Worm (Caenorhabditis elegans): Measurements from ENCODE around the gene nhr-249.

nhr-249 gene

DNA sequence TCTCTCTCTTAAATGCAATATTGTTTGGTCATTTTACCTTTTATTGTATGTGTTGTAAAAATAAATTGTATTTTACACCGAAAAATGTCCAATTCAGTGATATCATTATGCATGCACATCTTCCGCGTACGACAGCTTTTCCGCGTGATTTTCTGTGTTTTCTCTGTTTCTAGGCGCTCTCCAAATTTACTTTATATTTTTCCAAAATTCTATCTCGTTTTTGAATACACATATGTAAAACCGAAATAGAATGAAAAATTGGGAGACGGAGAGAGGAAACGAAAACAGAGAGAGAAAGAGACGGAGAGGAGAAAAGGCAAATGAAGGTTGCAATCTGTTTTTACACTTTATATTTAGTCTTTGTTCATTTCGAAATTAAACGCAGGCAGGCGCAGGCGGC lies 44.2 kb upstream of the nhr-249 start (continued):
- TF ChIP-seq lir-3 (tag; optimal IDR thresholded peaks at IDR 0.05), result no peak

DNA sequence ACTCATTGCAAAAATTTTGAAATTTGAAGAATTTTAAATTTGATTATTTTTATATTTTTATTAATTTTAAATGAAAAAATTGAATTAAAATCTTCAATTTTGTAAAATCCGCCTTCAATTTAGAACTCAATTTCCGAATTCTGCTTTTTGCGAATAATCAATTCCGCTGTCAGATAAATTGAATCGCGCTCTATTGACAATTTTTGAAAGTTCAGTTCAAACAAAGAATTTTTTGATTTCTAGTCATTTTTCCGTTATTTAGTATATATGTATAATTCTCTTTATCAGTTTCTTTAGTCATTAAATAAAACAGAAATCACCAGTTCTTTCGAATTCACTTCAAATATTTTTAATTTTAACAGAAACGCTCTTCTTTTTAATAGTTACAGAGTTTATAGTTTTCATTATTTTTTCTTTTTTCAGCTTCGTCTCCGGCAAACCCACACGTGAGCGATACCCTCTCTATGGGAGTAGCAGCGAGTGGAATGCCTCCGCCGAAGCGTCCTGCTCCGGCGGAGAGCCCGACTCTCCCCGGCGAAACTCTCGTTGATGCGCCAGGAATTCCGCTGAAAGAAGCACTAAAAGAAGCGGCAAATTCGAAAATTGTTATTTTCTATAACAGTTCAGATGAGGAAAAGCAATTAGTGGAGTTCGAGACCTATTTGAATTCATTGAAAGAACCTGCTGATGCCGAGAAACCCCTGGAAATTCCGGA lies 40.6 kb upstream of the nhr-249 start:
- TF ChIP-seq dpl-1 (GFP tag; optimal IDR thresholded peaks at IDR 0.05), result peak; percentile 6
- TF ChIP-seq lin-38 (GFP tag; IDR thresholded peaks at IDR 0.05), result peak; percentile 51
- peak; percentile 77 for TF ChIP-seq set-16 (GFP tag; IDR thresholded peaks at IDR 0.05)
- peak; percentile 34 for TF ChIP-seq nhr-77 (tag; optimal IDR thresholded peaks at IDR 0.05)
- TF ChIP-seq unc-130 (GFP tag; optimal IDR thresholded peaks at IDR 0.05), result no peak
- TF ChIP-seq F10B5.3 (tag; optimal IDR thresholded peaks at IDR 0.05), result no peak
- TF ChIP-seq nhr-28 (tag; optimal IDR thresholded peaks at IDR 0.05), result peak; percentile 12

DNA sequence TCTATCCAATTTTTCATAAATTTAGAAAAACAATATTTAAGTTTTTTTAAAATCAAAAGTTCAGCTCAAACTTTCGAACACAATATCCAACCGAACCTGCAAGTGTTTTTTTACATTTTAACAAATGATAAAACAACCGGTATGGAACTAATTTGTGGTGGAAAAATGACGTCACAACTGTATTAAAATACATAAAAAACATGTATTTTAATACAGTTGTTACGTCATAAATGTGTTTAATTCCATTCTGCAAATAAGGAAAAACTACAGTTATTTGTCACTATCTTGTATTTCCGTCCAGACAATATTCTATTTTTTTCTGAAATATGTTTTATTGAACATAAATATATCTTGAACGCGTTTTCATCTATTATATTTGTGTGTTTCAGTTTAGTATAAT lies 39.9 kb upstream of the nhr-249 start:
- no peak for TF ChIP-seq ztf-11 (tag; optimal IDR thresholded peaks at IDR 0.05)
- TF ChIP-seq D1046.2 (GFP tag; IDR thresholded peaks at IDR 0.05), result no peak
- TF ChIP-seq dve-1 (tag; optimal IDR thresholded peaks at IDR 0.05; ENCODE audit: insufficient read depth), result no peak
- TF ChIP-seq lin-38 (GFP tag; IDR thresholded peaks at IDR 0.05), result no peak
- no peak for TF ChIP-seq daf-19 (GFP tag; conservative IDR thresholded peaks at IDR 0.05)
- TF ChIP-seq nhr-76 (tag; optimal IDR thresholded peaks at IDR 0.05), result no peak
- no peak for TF ChIP-seq zfp-3 (GFP tag; conservative IDR thresholded peaks at IDR 0.05)
- TF ChIP-seq fkh-10 (GFP tag; optimal IDR thresholded peaks at IDR 0.05), result no peak
- no peak for TF ChIP-seq lin-1 (GFP tag; IDR thresholded peaks at IDR 0.05)
- TF ChIP-seq zip-11 (GFP tag; IDR thresholded peaks at IDR 0.05), result no peak
- no peak for TF ChIP-seq daf-8 (GFP tag; IDR thresholded peaks at IDR 0.05)
- TF ChIP-seq Y48G9A.11 (GFP tag; IDR thresholded peaks at IDR 0.05), result no peak
- no peak for TF ChIP-seq hmg-1.1 (GFP tag; IDR thresholded peaks at IDR 0.05)
- no peak for TF ChIP-seq Y75B8A.6 (GFP tag; IDR thresholded peaks at IDR 0.05)
- no peak for TF ChIP-seq ceh-82 (tag; optimal IDR thresholded peaks at IDR 0.05)
- no peak for TF ChIP-seq spr-3 (GFP tag; optimal IDR thresholded peaks at IDR 0.05)
- TF ChIP-seq nhr-25 (tag; optimal IDR thresholded peaks at IDR 0.05; ENCODE audit: borderline replicate concordance, insufficient read depth), result no peak
- TF ChIP-seq R02D3.7 (tag; optimal IDR thresholded peaks at IDR 0.05), result no peak

DNA sequence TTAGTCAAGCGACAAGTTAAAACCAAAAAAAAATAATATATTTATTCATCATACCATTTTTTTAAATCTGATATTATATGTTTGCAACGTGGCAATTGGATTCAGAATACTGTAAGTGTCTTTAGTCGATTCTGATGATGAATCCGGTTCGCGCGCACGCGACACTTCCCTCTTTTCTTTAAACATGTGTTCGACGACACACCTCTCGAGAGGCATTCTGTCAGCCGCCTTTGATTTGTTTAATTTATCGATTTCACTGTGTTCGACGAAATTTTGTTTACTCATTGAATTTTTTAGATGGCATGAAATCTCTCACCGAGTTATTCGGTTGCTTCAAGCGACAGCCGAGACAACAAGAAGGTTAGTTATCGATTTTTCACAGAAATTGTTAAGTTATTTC lies 39.4 kb upstream of the nhr-249 start, which contains the start of gene trxr-1:
TSS of gene trxr-1 (plus strand) at position 227 of the 400 bp plus-strand sequence.
- peak; percentile 66 for TF ChIP-seq mxl-3 (GFP tag; optimal IDR thresholded peaks at IDR 0.05)
- TF ChIP-seq hlh-30 (tag; optimal IDR thresholded peaks at IDR 0.05; ENCODE audit: insufficient read depth), result peak; percentile 69
- TF ChIP-seq daf-19 (GFP tag; conservative IDR thresholded peaks at IDR 0.05), result no peak
- TF ChIP-seq lim-7 (GFP tag; IDR thresholded peaks at IDR 0.05), result no peak
- no peak for TF ChIP-seq duxl-1 (tag; optimal IDR thresholded peaks at IDR 0.05; ENCODE audit: poor library complexity)

DNA sequence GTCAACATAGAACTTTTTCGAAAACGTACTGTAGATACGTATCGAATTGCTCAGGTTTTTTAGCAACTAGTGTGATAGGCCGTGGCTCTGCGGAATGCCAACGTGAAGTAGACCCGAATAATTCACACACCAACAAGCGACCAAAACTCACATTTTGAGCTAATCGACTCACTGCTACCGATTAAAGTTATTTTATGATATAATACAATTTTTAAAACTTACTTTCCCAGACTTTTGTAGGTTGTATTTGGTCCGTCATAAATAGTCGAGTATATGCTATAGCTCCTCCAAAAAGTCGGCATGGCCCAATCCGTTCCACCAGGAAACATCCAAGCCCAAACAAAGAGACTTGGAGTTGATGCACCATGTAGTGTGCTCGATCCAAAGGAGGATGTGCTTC lies 38.5 kb upstream of the nhr-249 start, which contains the start of gene C25A8.1:
TSS of gene C25A8.1 (plus strand) at position 301 of the 400 bp plus-strand sequence.
- TF ChIP-seq saeg-2 (GFP tag; IDR thresholded peaks at IDR 0.05), result no peak
- no peak for TF ChIP-seq dpl-1 (GFP tag; optimal IDR thresholded peaks at IDR 0.05)
- TF ChIP-seq madf-5 (GFP tag; IDR thresholded peaks at IDR 0.05), result no peak
- no peak for TF ChIP-seq duxl-1 (tag; optimal IDR thresholded peaks at IDR 0.05; ENCODE audit: poor library complexity)
- TF ChIP-seq T20F7.1 (GFP tag; optimal IDR thresholded peaks at IDR 0.05), result no peak
- TF ChIP-seq mdl-1 (tag; optimal IDR thresholded peaks at IDR 0.05), result no peak
- no peak for TF ChIP-seq ceh-28 (tag; optimal IDR thresholded peaks at IDR 0.05)
- no peak for TF ChIP-seq daf-19 (GFP tag; conservative IDR thresholded peaks at IDR 0.05)
- no peak for TF ChIP-seq daf-8 (GFP tag; IDR thresholded peaks at IDR 0.05)
- no peak for TF ChIP-seq lim-7 (GFP tag; IDR thresholded peaks at IDR 0.05)
- no peak for TF ChIP-seq unc-62 (GFP tag; optimal IDR thresholded peaks at IDR 0.05 in 1 of 2)
- no peak for TF ChIP-seq unc-62 (tag; optimal IDR thresholded peaks at IDR 0.05)
- no peak for TF ChIP-seq F44E2.7 (GFP tag; IDR thresholded peaks at IDR 0.05)
- no peak for TF ChIP-seq gei-8 (GFP tag; optimal IDR thresholded peaks at IDR 0.05)
- TF ChIP-seq mxl-3 (GFP tag; optimal IDR thresholded peaks at IDR 0.05), result no peak
- no peak for TF ChIP-seq lin-13 (GFP tag; optimal IDR thresholded peaks at IDR 0.05)
- TF ChIP-seq Y105C5A.15 (GFP tag; IDR thresholded peaks at IDR 0.05), result no peak
- no peak for TF ChIP-seq php-3 (GFP tag; IDR thresholded peaks at IDR 0.05)
- TF ChIP-seq D1046.2 (GFP tag; IDR thresholded peaks at IDR 0.05), result no peak
- no peak for TF ChIP-seq nhr-111 (GFP tag; optimal IDR thresholded peaks at IDR 0.05)
- no peak for TF ChIP-seq hlh-11 (tag; optimal IDR thresholded peaks at IDR 0.05)
